Fruit fly (Drosophila melanogaster): ENCODE measurements around the gene CG9915.

CG9915 gene

DNA sequence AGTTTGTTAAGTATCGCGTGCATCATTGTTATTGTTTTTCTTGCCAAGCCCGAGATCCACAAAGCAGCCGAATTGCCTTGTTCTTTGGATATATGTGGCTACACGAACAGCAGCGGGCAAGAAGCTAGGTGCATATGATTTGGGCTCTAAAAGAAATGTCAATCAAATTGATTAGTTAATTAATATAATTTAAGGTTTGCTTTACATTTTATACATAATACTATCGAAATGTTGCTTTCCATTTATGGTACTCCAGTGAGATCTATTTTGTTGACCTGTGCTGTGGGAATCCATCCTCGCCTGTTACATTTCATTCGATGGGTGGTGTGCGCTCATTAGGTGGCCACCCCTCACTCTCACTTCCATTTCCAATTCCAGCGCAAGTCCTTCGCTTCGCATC lies 49.5 kb downstream of the CG9915 start (continued):
- TF ChIP-seq CkIIα-i1 (GFP tag; IDR thresholded peaks at IDR 0.05) = no peak; the same call in 1 of the 2 replicates
- peak; percentile 85 for TF ChIP-seq zfh1 (GFP tag; IDR thresholded peaks at IDR 0.05)
- no peak for TF ChIP-seq amos (GFP tag; IDR thresholded peaks at IDR 0.05; ENCODE audit: partially characterized antibody)
- no peak for TF ChIP-seq en (GFP tag; optimal IDR thresholded peaks at IDR 0.05)
- peak; percentile 64 for TF ChIP-seq Abd-B (GFP tag; optimal IDR thresholded peaks at IDR 0.05)
- TF ChIP-seq CG13894 (tag; optimal IDR thresholded peaks at IDR 0.05) = peak; percentile 79
- TF ChIP-seq CG6683 (GFP tag; optimal IDR thresholded peaks at IDR 0.05) = peak; percentile 45
- TF ChIP-seq CG7839 (tag; optimal IDR thresholded peaks at IDR 0.05) = peak; percentile 87
- TF ChIP-seq odd (GFP tag; optimal IDR thresholded peaks at IDR 0.05) = peak; percentile 62
- TF ChIP-seq CG6654 (GFP tag; optimal IDR thresholded peaks at IDR 0.05) = peak; percentile 32
- peak; percentile 73 for TF ChIP-seq Six4 (GFP tag; optimal IDR thresholded peaks at IDR 0.05)
- peak; percentile 42 for TF ChIP-seq NC2β (GFP tag; optimal IDR thresholded peaks at IDR 0.05)
- no peak for TF ChIP-seq Atf-2 (GFP tag; optimal IDR thresholded peaks at IDR 0.05)
- peak; percentile 7 for TF ChIP-seq nom (GFP tag; optimal IDR thresholded peaks at IDR 0.05)
- TF ChIP-seq B-H1 (GFP tag; IDR thresholded peaks at IDR 0.05) = peak; percentile 75
- peak; percentile 77 for TF ChIP-seq esg (GFP tag; conservative IDR thresholded peaks at IDR 0.05)
- peak; percentile 60 for TF ChIP-seq CG18619 (GFP tag; optimal IDR thresholded peaks at IDR 0.05)
- peak; percentile 68 for TF ChIP-seq CG4404 (GFP tag; IDR thresholded peaks at IDR 0.05)
- TF ChIP-seq E2f2 (GFP tag; IDR thresholded peaks at IDR 0.05) = peak; percentile 55; the same call in 1 of the 2 replicates
- peak; percentile 72 for TF ChIP-seq CG5245 (GFP tag; optimal IDR thresholded peaks at IDR 0.05)
- TF ChIP-seq Dad (GFP tag; optimal IDR thresholded peaks at IDR 0.05) = peak; percentile 30
- peak; percentile 30 for TF ChIP-seq CG16863 (GFP tag; optimal IDR thresholded peaks at IDR 0.05)
- TF ChIP-seq CG1832 (GFP tag; optimal IDR thresholded peaks at IDR 0.05) = no peak
- TF ChIP-seq jing (GFP tag; optimal IDR thresholded peaks at IDR 0.05) = peak; percentile 68
- peak; percentile 63 for TF ChIP-seq twi (tag; optimal IDR thresholded peaks at IDR 0.05)
- TF ChIP-seq Rx (GFP tag; IDR thresholded peaks at IDR 0.05) = peak; percentile 60
- peak; percentile 6 for TF ChIP-seq Bdp1 (GFP tag; optimal IDR thresholded peaks at IDR 0.05)
- peak; percentile 84 for TF ChIP-seq CG31441 (GFP tag; IDR thresholded peaks at IDR 0.05)
- TF ChIP-seq CG13287 (GFP tag; IDR thresholded peaks at IDR 0.05; ENCODE audit: partially characterized antibody) = no peak
- TF ChIP-seq rib (GFP tag; IDR thresholded peaks at IDR 0.05) = peak; percentile 30; the same call in 1 of the 2 replicates
- TF ChIP-seq Dbx (GFP tag; IDR thresholded peaks at IDR 0.05) = peak; percentile 77
- TF ChIP-seq Oaz (GFP tag; IDR thresholded peaks at IDR 0.05) = peak; percentile 59
- TF ChIP-seq inv (GFP tag; IDR thresholded peaks at IDR 0.05; ENCODE audit: partially characterized antibody) = no peak
- peak; percentile 59 for TF ChIP-seq CG4360 (GFP tag; IDR thresholded peaks at IDR 0.05)
- no peak for TF ChIP-seq CG14860 (GFP tag; IDR thresholded peaks at IDR 0.05; ENCODE audit: partially characterized antibody)
- TF ChIP-seq Sin3A (optimal IDR thresholded peaks at IDR 0.05) = no peak
- no peak for TF ChIP-seq Opbp (GFP tag; IDR thresholded peaks at IDR 0.05; ENCODE audit: partially characterized antibody)
- peak; percentile 53 for TF ChIP-seq schlank (tag; optimal IDR thresholded peaks at IDR 0.05)
- TF ChIP-seq cwo (GFP tag; optimal IDR thresholded peaks at IDR 0.05) = peak; percentile 71
- TF ChIP-seq CG42726 (GFP tag; IDR thresholded peaks at IDR 0.05; ENCODE audit: partially characterized antibody) = no peak
- peak; percentile 55 for TF ChIP-seq CG12155 (GFP tag; optimal IDR thresholded peaks at IDR 0.05)
- 0 out of 3 replicates have a peak, but pooled peaks have one; percentile 28 for TF ChIP-seq sr (GFP tag; IDR thresholded peaks at IDR 0.05)
- peak; percentile 59 for TF ChIP-seq pum (GFP tag; optimal IDR thresholded peaks at IDR 0.05)
- TF ChIP-seq ci (GFP tag; IDR thresholded peaks at IDR 0.05) = peak; percentile 93
- peak; percentile 29; the same call in 1 of the 2 replicates for TF ChIP-seq CG10321 (GFP tag; IDR thresholded peaks at IDR 0.05)
- TF ChIP-seq ab (GFP tag; optimal IDR thresholded peaks at IDR 0.05) = no peak
- TF ChIP-seq CG17359 (tag; optimal IDR thresholded peaks at IDR 0.05) = peak; percentile 84
- TF ChIP-seq CG4854 (GFP tag; optimal IDR thresholded peaks at IDR 0.05) = peak; percentile 51
- TF ChIP-seq CG12236 (GFP tag; optimal IDR thresholded peaks at IDR 0.05) = peak; percentile 21
- no peak for TF ChIP-seq pzg (GFP tag; optimal IDR thresholded peaks at IDR 0.05)
- TF ChIP-seq slou (GFP tag; optimal IDR thresholded peaks at IDR 0.05) = peak; percentile 67

Data from whole organism, embryonic.